Worm (Caenorhabditis elegans) whole organism, midembryonic: Measurements from ENCODE around the gene wdr-46.

ENCODE experiments used
- T22C8.4 ChIP-seq: fragments of 200-800 bp; sonication (Bioruptor generic); IDR thresholded peaks from 2 replicates; pipeline ENCODE4 v1.3.6; 2022; ENCODE audit warnings: missing genetic modification characterization, missing compliant biosample characterization
- cog-1 ChIP-seq: sonication (generic microtip); optimal IDR thresholded peaks from 2 replicates; lab custom pipeline; 2016; ENCODE audit warnings: missing genetic modification characterization, missing compliant biosample characterization
- flt-1 ChIP-seq: fragments of 200-800 bp; sonication (Bioruptor generic); IDR thresholded peaks from 2 replicates; pipeline ENCODE4 v1.3.6; 2022; ENCODE audit warnings: missing genetic modification characterization, missing compliant biosample characterization
- klf-2 ChIP-seq: fragments of 200-800 bp; sonication (Bioruptor generic); conservative IDR thresholded peaks from 2 replicates; pipeline ENCODE4 v1.3.6; 2022; ENCODE audit warnings: missing genetic modification reagents, missing genetic modification characterization, missing compliant biosample characterization
- med-1 ChIP-seq: sonication (generic microtip); optimal IDR thresholded peaks from 2 replicates; lab custom pipeline; 2017; ENCODE audit warnings: missing genetic modification characterization, mild to moderate bottlenecking, missing compliant biosample characterization, antibody characterized with exemption, missing genetic modification reagents; ENCODE audit not compliant: insufficient read depth
- ref-1 ChIP-seq: fragments of 200-800 bp; sonication (Bioruptor generic); conservative IDR thresholded peaks from 2 replicates; pipeline ENCODE4 v1.3.6; 2022; ENCODE audit warnings: missing genetic modification reagents, missing genetic modification characterization, missing compliant biosample characterization
- tab-1 ChIP-seq: fragments of 200-800 bp; sonication (Bioruptor generic); IDR thresholded peaks from 2 replicates; pipeline ENCODE4 v1.3.6; 2022; ENCODE audit warnings: missing genetic modification characterization, missing compliant biosample characterization
- ztf-23 ChIP-seq: fragments of 200-800 bp; sonication (Bioruptor generic); IDR thresholded peaks from 2 replicates; pipeline ENCODE4 v1.3.6; 2022; ENCODE audit warnings: missing genetic modification reagents, missing genetic modification characterization, missing compliant biosample characterization

DNA sequence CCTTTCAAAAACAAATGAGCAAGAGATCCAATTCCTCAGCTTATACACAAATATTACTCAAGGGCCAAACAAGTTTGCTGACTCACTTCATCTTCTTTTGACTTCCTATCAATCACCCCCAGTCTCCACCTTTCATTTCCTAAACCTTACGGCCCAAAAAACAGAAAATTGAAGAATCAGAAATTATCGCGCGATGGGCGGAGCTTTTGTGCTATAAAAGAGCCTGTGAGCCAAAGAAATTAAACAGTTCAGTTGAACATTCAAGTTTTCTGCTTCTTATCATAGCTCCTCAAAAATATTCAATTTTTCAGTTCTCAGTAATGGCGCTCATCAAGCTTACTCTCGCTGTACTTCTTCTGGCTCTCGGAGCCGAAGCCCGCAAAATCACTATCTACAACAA is 7.7 kb downstream of the wdr-46 start, which contains the start of gene thn-1:
- no peak for TF ChIP-seq klf-2 (GFP tag; lab: Robert Waterston, UW)
- TF ChIP-seq cog-1 (tag; lab: Kevin White, UChicago): no peak
- no peak for TF ChIP-seq T22C8.4 (GFP tag; lab: Robert Waterston, UW)
- TF ChIP-seq ref-1: no peak
- no peak for TF ChIP-seq flt-1 (GFP tag; lab: Robert Waterston, UW)
- TF ChIP-seq tab-1: no peak
- TF ChIP-seq med-1 (GFP tag; lab: Kevin White, UChicago): no peak
- TF ChIP-seq ztf-23 (GFP tag; lab: Robert Waterston, UW): no peak
